Fruit fly (Drosophila melanogaster) whole organism, embryonic: ENCODE measurements around the gene blp.

Source experiments
- ATbp ChIP-seq: fragments of 200-800 bp; sonication (Bioruptor generic); optimal IDR thresholded peaks from 2 replicates; lab custom pipeline; 2017; ENCODE audit warnings: missing biosample characterization, mild to moderate bottlenecking, missing genetic modification characterization, missing genetic modification reagents
- B-H2 ChIP-seq: fragments of 200-800 bp; sonication (Bioruptor generic); optimal IDR thresholded peaks from 2 replicates; lab custom pipeline; 2018; ENCODE audit warnings: missing biosample characterization, mild to moderate bottlenecking, missing genetic modification characterization
- CG12071 ChIP-seq: fragments of 200-800 bp; sonication (Bioruptor generic); optimal IDR thresholded peaks from 3 replicates; lab custom pipeline; 2018; ENCODE audit warnings: missing biosample characterization, mild to moderate bottlenecking, missing genetic modification characterization
- CG12299 ChIP-seq: fragments of 200-800 bp; sonication (Bioruptor generic); optimal IDR thresholded peaks from 2 replicates; lab custom pipeline; 2018; ENCODE audit warnings: missing biosample characterization, mild to moderate bottlenecking, missing genetic modification characterization
- CG12659 ChIP-seq: fragments of 200-800 bp; sonication (Bioruptor generic); optimal IDR thresholded peaks from 3 replicates; lab custom pipeline; 2017; ENCODE audit warnings: mild to moderate bottlenecking, missing biosample characterization, missing genetic modification reagents, missing genetic modification characterization
- CG13624 ChIP-seq: fragments of 200-800 bp; sonication (Bioruptor generic); optimal IDR thresholded peaks from 2 replicates; lab custom pipeline; 2016; ENCODE audit warnings: missing biosample characterization, missing genetic modification characterization
- CG15479 ChIP-seq: fragments of 200-800 bp; sonication (Bioruptor generic); optimal IDR thresholded peaks from 3 replicates; lab custom pipeline; 2019; ENCODE audit warnings: missing biosample characterization, mild to moderate bottlenecking, missing genetic modification characterization, moderate library complexity
- CG15514 ChIP-seq: fragments of 200-800 bp; sonication (Bioruptor generic); optimal IDR thresholded peaks from 3 replicates; lab custom pipeline; 2017; ENCODE audit warnings: missing biosample characterization, missing genetic modification characterization, mild to moderate bottlenecking, moderate library complexity, missing genetic modification reagents
- CG15696 ChIP-seq: fragments of 200-800 bp; sonication (Bioruptor generic); optimal IDR thresholded peaks from 2 replicates; lab custom pipeline; 2019; ENCODE audit warnings: missing biosample characterization, mild to moderate bottlenecking, missing genetic modification characterization, moderate library complexity
- CG17385 ChIP-seq: fragments of 200-800 bp; sonication (Bioruptor generic); optimal IDR thresholded peaks from 3 replicates; lab custom pipeline; 2018; ENCODE audit warnings: missing biosample characterization, mild to moderate bottlenecking, missing genetic modification characterization
- CG3163 ChIP-seq: fragments of 200-800 bp; sonication (Bioruptor generic); optimal IDR thresholded peaks from 3 replicates; lab custom pipeline; 2016; ENCODE audit warnings: missing biosample characterization, missing genetic modification characterization
- CG34376 ChIP-seq: fragments of 200-800 bp; sonication (Bioruptor generic); optimal IDR thresholded peaks from 2 replicates; lab custom pipeline; 2018; ENCODE audit warnings: missing biosample characterization, mild to moderate bottlenecking, missing genetic modification characterization
- CG6654 ChIP-seq: fragments of 200-800 bp; sonication (Bioruptor generic); optimal IDR thresholded peaks from 2 replicates; lab custom pipeline; 2017; ENCODE audit warnings: missing biosample characterization, mild to moderate bottlenecking, missing genetic modification characterization
- CG6813 ChIP-seq: fragments of 200-800 bp; sonication (Bioruptor generic); optimal IDR thresholded peaks from 2 replicates; lab custom pipeline; 2017; ENCODE audit warnings: missing biosample characterization, missing genetic modification characterization, mild to moderate bottlenecking, moderate library complexity, missing genetic modification reagents
- CG6854 ChIP-seq: fragments of 200-800 bp; sonication (Bioruptor generic); optimal IDR thresholded peaks from 3 replicates; lab custom pipeline; 2017; ENCODE audit warnings: missing biosample characterization, mild to moderate bottlenecking, missing genetic modification characterization
- CG7987 ChIP-seq: fragments of 200-800 bp; sonication (Bioruptor generic); optimal IDR thresholded peaks from 2 replicates; lab custom pipeline; 2018; ENCODE audit warnings: missing biosample characterization, mild to moderate bottlenecking, missing genetic modification characterization, moderate library complexity
- CG8089 ChIP-seq: fragments of 200-800 bp; sonication (Bioruptor generic); optimal IDR thresholded peaks from 3 replicates; lab custom pipeline; 2016; ENCODE audit warnings: missing biosample characterization, missing genetic modification characterization
- CHES-1-like ChIP-seq: fragments of 200-800 bp; sonication (Bioruptor generic); optimal IDR thresholded peaks from 2 replicates; lab custom pipeline; 2016; ENCODE audit warnings: missing biosample characterization, missing genetic modification characterization
- Deaf1 ChIP-seq: fragments of 200-800 bp; optimal IDR thresholded peaks from 3 replicates; lab custom pipeline; 2019; ENCODE audit warnings: missing biosample characterization, mild to moderate bottlenecking, missing genetic modification characterization, moderate library complexity
- Dek ChIP-seq: fragments of 200-800 bp; sonication (Bioruptor generic); optimal IDR thresholded peaks from 3 replicates; lab custom pipeline; 2019; ENCODE audit warnings: missing biosample characterization, mild to moderate bottlenecking, missing genetic modification characterization, moderate library complexity
- Dfd ChIP-seq, 2 experiments: fragments of >200 bp; optimal IDR thresholded peaks; 2 replicates each; lab custom pipeline; 2017; ENCODE audit warnings: missing biosample characterization in 2 of 2, missing genetic modification characterization in 2 of 2
- ERR ChIP-seq: fragments of 200-800 bp; sonication (Bioruptor generic); optimal IDR thresholded peaks from 2 replicates; lab custom pipeline; 2016; ENCODE audit warnings: missing biosample characterization, missing genetic modification characterization
- Elba2 ChIP-seq: fragments of 200-800 bp; sonication (Bioruptor generic); optimal IDR thresholded peaks from 3 replicates; lab custom pipeline; 2016; ENCODE audit warnings: missing biosample characterization, missing genetic modification characterization
- GATAe ChIP-seq: fragments of 200-800 bp; sonication (Bioruptor generic); conservative IDR thresholded peaks from 2 replicates; pipeline ENCODE4 v1.3.6; 2022; ENCODE audit warnings: missing biosample characterization, missing genetic modification characterization
- Hmr ChIP-seq: fragments of 200-800 bp; sonication (Bioruptor generic); optimal IDR thresholded peaks from 3 replicates; lab custom pipeline; 2017; ENCODE audit warnings: mild to moderate bottlenecking, missing biosample characterization, missing genetic modification reagents, missing genetic modification characterization
- Hmx ChIP-seq: fragments of 200-800 bp; sonication (Bioruptor generic); optimal IDR thresholded peaks from 2 replicates; lab custom pipeline; 2016; ENCODE audit warnings: missing biosample characterization, missing genetic modification characterization
- Hr78 ChIP-seq, 2 experiments: fragments of 200-800 bp in 1 of 2; fragments of >200 bp in 1 of 2; sonication (Bioruptor generic) in 1 of 2; optimal IDR thresholded peaks; 2 replicates each; lab custom pipeline; 2017 to 2019; ENCODE audit warnings: missing biosample characterization in 2 of 2, missing genetic modification characterization in 2 of 2, mild to moderate bottlenecking in 1 of 2, moderate library complexity in 1 of 2
- Mad ChIP-seq: fragments of 200-800 bp; sonication (Bioruptor generic); optimal IDR thresholded peaks from 2 replicates; lab custom pipeline; 2016; ENCODE audit warnings: missing biosample characterization, missing genetic modification characterization
- YL-1 ChIP-seq: fragments of 200-800 bp; sonication (Bioruptor generic); optimal IDR thresholded peaks from 3 replicates; lab custom pipeline; 2017; ENCODE audit warnings: missing biosample characterization, mild to moderate bottlenecking, missing genetic modification characterization
- abd-A ChIP-seq: fragments of 200-800 bp; sonication (Bioruptor generic); optimal IDR thresholded peaks from 3 replicates; lab custom pipeline; 2019; ENCODE audit warnings: missing biosample characterization, mild to moderate bottlenecking, missing genetic modification characterization, moderate library complexity
- cg ChIP-seq: fragments of 200-800 bp; sonication (Bioruptor generic); optimal IDR thresholded peaks from 3 replicates; lab custom pipeline; 2019; ENCODE audit warnings: missing biosample characterization, mild to moderate bottlenecking, missing genetic modification characterization, moderate library complexity
- da ChIP-seq: fragments of 200-800 bp; sonication (Bioruptor generic); optimal IDR thresholded peaks from 2 replicates; lab custom pipeline; 2016; ENCODE audit warnings: missing biosample characterization, missing genetic modification characterization
- dmrt99B ChIP-seq: fragments of 200-800 bp; sonication (Bioruptor generic); optimal IDR thresholded peaks from 2 replicates; lab custom pipeline; 2018; ENCODE audit warnings: missing biosample characterization, mild to moderate bottlenecking, missing genetic modification characterization, moderate library complexity
- en ChIP-seq: fragments of 200-800 bp; sonication (Bioruptor generic); optimal IDR thresholded peaks from 2 replicates; lab custom pipeline; 2016; ENCODE audit warnings: missing biosample characterization, missing genetic modification characterization
- exex ChIP-seq: fragments of 200-800 bp; sonication (Bioruptor generic); optimal IDR thresholded peaks from 4 replicates; lab custom pipeline; 2018; ENCODE audit warnings: missing biosample characterization, mild to moderate bottlenecking, missing genetic modification characterization, moderate library complexity
- her ChIP-seq: fragments of 200-800 bp; sonication (Bioruptor generic); optimal IDR thresholded peaks from 2 replicates; lab custom pipeline; 2016; ENCODE audit warnings: missing biosample characterization, missing genetic modification characterization
- jumu ChIP-seq: fragments of 200-800 bp; sonication (Bioruptor generic); optimal IDR thresholded peaks from 3 replicates; lab custom pipeline; 2016; ENCODE audit warnings: missing biosample characterization, missing genetic modification characterization
- luna ChIP-seq: fragments of 200-800 bp; sonication (Bioruptor generic); optimal IDR thresholded peaks from 2 replicates; lab custom pipeline; 2016; ENCODE audit warnings: missing biosample characterization, missing genetic modification characterization
- nom ChIP-seq: fragments of 200-800 bp; sonication (Bioruptor generic); optimal IDR thresholded peaks from 2 replicates; lab custom pipeline; 2017; ENCODE audit warnings: missing biosample characterization, missing genetic modification characterization, mild to moderate bottlenecking, moderate library complexity, missing genetic modification reagents
- onecut ChIP-seq: fragments of 200-800 bp; sonication (Bioruptor generic); IDR thresholded peaks from 2 replicates; pipeline ENCODE4 v1.3.6; 2022; ENCODE audit warnings: missing biosample characterization, missing genetic modification characterization
- pho ChIP-seq: fragments of 200-800 bp; sonication (Bioruptor generic); optimal IDR thresholded peaks from 2 replicates; lab custom pipeline; 2016; ENCODE audit warnings: missing biosample characterization, missing genetic modification characterization
- pum ChIP-seq: fragments of 200-800 bp; sonication (Bioruptor generic); optimal IDR thresholded peaks from 2 replicates; lab custom pipeline; 2016; ENCODE audit warnings: missing biosample characterization, missing genetic modification characterization
- sens-2 ChIP-seq: fragments of 200-800 bp; sonication (Bioruptor generic); IDR thresholded peaks from 2 replicates; pipeline ENCODE4 v1.3.6; 2022; ENCODE audit warnings: missing biosample characterization, missing genetic modification characterization
- tll ChIP-seq, 2 experiments: fragments of 200-800 bp in 1 of 2; fragments of >200 bp in 1 of 2; sonication (Bioruptor generic) in 1 of 2; optimal IDR thresholded peaks; 2 replicates each; lab custom pipeline; 2017 to 2019; ENCODE audit warnings: missing biosample characterization in 2 of 2, missing genetic modification characterization in 2 of 2, mild to moderate bottlenecking in 1 of 2, moderate library complexity in 1 of 2
- wek ChIP-seq: fragments of 200-800 bp; sonication (Bioruptor generic); optimal IDR thresholded peaks from 3 replicates; lab custom pipeline; 2018; ENCODE audit warnings: missing biosample characterization, mild to moderate bottlenecking, missing genetic modification characterization, moderate library complexity
- yki ChIP-seq: fragments of >200 bp; optimal IDR thresholded peaks from 3 replicates; lab custom pipeline; 2018

Gene blp

DNA sequence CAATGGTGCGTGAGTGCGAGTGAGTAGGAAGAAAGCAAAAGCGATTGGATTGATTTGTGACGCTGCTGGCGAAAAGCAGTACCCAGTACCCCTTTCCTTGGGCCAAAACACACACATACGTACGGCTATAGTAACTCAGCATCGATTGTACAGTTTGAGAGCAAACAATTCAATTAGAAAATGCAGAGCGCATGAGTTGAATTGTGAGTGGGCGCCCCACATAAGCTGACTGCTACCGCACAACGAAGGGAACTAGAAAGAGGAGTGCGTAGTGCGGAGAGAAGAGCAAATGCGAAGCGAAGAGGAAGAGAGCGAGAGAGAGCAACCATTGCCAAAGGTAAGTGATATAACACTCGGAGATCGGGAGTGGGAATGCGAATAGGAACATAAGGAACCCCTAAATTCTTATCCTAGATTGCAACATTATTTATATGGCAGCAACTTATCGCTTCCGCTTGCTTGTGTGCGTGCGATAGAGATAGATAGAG, 39.9 kb downstream of the blp start (continued):
- TF ChIP-seq B-H2 (GFP tag; lab: Kevin White, UChicago), result peak; percentile 2
- TF ChIP-seq CHES-1-like (GFP tag; lab: Kevin White, UChicago), result peak; percentile 72
- no peak for TF ChIP-seq sens-2 (GFP tag; lab: Robert Waterston, UW)
- TF ChIP-seq YL-1 (GFP tag; lab: Kevin White, UChicago), result peak; percentile 75
- TF ChIP-seq CG34376, result peak; percentile 76
- TF ChIP-seq pum, result peak; percentile 28
- TF ChIP-seq da (GFP tag; lab: Kevin White, UChicago), result peak; percentile 56
- no peak for TF ChIP-seq dmrt99B
- TF ChIP-seq Deaf1, result peak; percentile 28
- peak; percentile 51 for TF ChIP-seq CG13624 (GFP tag; lab: Kevin White, UChicago)
- peak; percentile 87 for TF ChIP-seq CG15479 (GFP tag; lab: Kevin White, UChicago)
- peak; percentile 62 for TF ChIP-seq CG7987
- peak; percentile 30 for TF ChIP-seq CG12071 (GFP tag; lab: Kevin White, UChicago)
- no peak for TF ChIP-seq Hmx (GFP tag; lab: Kevin White, UChicago)
- peak; percentile 86 for TF ChIP-seq cg (GFP tag; lab: Kevin White, UChicago)
- TF ChIP-seq CG6813, result no peak
- TF ChIP-seq pho (GFP tag; lab: Kevin White, UChicago), result no peak
- TF ChIP-seq abd-A (tag; lab: Kevin White, UChicago), result peak; percentile 94
- TF ChIP-seq CG3163, result peak; percentile 94
- peak; percentile 10 for TF ChIP-seq luna (GFP tag; lab: Kevin White, UChicago)
- peak; percentile 78 for TF ChIP-seq ERR (GFP tag; lab: Kevin White, UChicago)
- TF ChIP-seq exex, result peak; percentile 71
- no peak for TF ChIP-seq CG15696
- peak; percentile 49 for TF ChIP-seq CG15514
- TF ChIP-seq CG6654, result peak; percentile 96
- peak; percentile 22 for TF ChIP-seq wek (GFP tag; lab: Kevin White, UChicago)
- TF ChIP-seq en (GFP tag; lab: Kevin White, UChicago), result no peak
- TF ChIP-seq Hr78 (GFP tag; optimal IDR thresholded peaks at IDR 0.05; lab: Kevin White, UChicago), result no peak
- no peak for TF ChIP-seq Dfd (GFP tag; optimal IDR thresholded peaks at IDR 0.05; lab: Kevin White, UChicago)
- TF ChIP-seq jumu (GFP tag; lab: Kevin White, UChicago), result peak; percentile 52
- TF ChIP-seq CG8089, result peak; percentile 2
- peak; percentile 84 for TF ChIP-seq yki (lab: Kevin White, UChicago)
- TF ChIP-seq Hmr (GFP tag; lab: Kevin White, UChicago), result peak; percentile 22
- TF ChIP-seq GATAe, result no peak
- peak in 1 of 2 experiments; percentile 37 for TF ChIP-seq tll (GFP tag; optimal IDR thresholded peaks at IDR 0.05; lab: Kevin White, UChicago)
- TF ChIP-seq Elba2 (GFP tag; lab: Kevin White, UChicago), result peak; percentile 91
- peak; percentile 19 for TF ChIP-seq Mad (GFP tag; lab: Kevin White, UChicago)
- peak; percentile 39 for TF ChIP-seq CG12299 (tag; lab: Kevin White, UChicago)
- TF ChIP-seq nom (GFP tag; lab: Kevin White, UChicago), result peak; percentile 47
- TF ChIP-seq CG12659, result peak; percentile 3
- peak; percentile 11 for TF ChIP-seq ATbp (GFP tag; lab: Kevin White, UChicago)
- peak; percentile 84 for TF ChIP-seq onecut
- peak; percentile 84 for TF ChIP-seq CG17385
- peak; percentile 38 for TF ChIP-seq CG6854 (GFP tag; lab: Kevin White, UChicago)
- peak; percentile 28 for TF ChIP-seq her
- no peak for TF ChIP-seq Dek
